Worm (Caenorhabditis elegans): ENCODE data around the gene cyn-3.
A peak's percentile ranks its signal among the peaks of the same experiment; 100 is the strongest.

Gene cyn-3

DNA sequence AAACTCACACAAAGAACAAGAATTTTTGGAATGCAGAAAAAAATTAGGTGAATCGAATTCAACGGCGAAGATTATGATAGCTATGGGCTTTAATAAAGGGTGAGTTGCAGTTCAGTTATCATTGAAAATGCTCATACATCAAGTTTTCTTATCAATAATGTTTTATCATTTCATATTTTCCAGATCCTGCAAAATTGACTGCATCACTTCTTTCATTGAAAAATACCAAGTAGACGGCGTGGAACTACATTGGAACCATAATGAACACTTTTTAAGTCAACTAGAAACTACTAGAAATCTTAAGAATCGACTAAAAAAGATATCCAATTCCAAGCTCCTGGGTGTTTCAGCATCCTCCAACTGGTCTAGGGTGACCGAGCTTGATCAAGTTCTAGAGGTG is 46.4 kb upstream of the cyn-3 start, which contains the start of gene K08F9.1:
TSS of gene K08F9.1 (minus strand) at position 101 of the 400 bp plus-strand sequence.
- TF ChIP-seq rnt-1 (tag; optimal IDR thresholded peaks at IDR 0.05) (no peak), Y116A8C.19 (tag; optimal IDR thresholded peaks at IDR 0.05; ENCODE audit: borderline replicate concordance) (no peak), ceh-88 (GFP tag; IDR thresholded peaks at IDR 0.05) (no peak), ets-5 (GFP tag; IDR thresholded peaks at IDR 0.05) (no peak), skn-1 (tag; optimal IDR thresholded peaks at IDR 0.05) (no peak), nhr-237 (tag; optimal IDR thresholded peaks at IDR 0.05) (no peak), isw-1 (GFP tag; IDR thresholded peaks at IDR 0.05) (no peak), zag-1 (tag; optimal IDR thresholded peaks at IDR 0.05) (no peak), ces-1 (GFP tag; optimal IDR thresholded peaks at IDR 0.05) (no peak), sup-37 (GFP tag; optimal IDR thresholded peaks at IDR 0.05) (no peak), unc-30 (tag; optimal IDR thresholded peaks at IDR 0.05) (no peak), mdl-1 (tag; optimal IDR thresholded peaks at IDR 0.05) (no peak), pqm-1 (tag; optimal IDR thresholded peaks at IDR 0.05) (no peak), dpl-1 (GFP tag; optimal IDR thresholded peaks at IDR 0.05) (no peak), mep-1 (tag; optimal IDR thresholded peaks at IDR 0.05) (no peak), zip-4 (GFP tag; optimal IDR thresholded peaks at IDR 0.05) (no peak), nhr-11 (tag; optimal IDR thresholded peaks at IDR 0.05) (no peak), ceh-82 (tag; optimal IDR thresholded peaks at IDR 0.05) (no peak)

DNA sequence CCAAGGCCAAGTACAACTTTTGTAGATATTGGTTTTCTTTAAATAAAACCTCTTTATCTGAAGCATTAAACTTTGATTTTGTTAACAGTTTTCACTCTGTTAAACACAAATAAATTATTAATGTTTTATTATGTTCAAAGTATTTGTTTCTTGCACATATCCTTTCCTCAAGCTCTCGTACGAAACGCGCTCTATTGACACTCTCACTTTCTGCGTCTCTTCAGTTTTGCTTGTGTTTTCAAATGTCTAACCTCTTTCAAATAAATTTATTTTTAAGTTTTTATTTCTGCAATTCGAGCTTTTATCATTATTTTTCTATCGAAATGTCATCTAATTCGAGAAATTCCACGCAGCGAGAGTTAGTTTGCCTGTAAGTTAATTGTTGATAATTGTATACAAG is 45.9 kb upstream of the cyn-3 start, which contains the start of gene K08F9.4:
TSS of gene K08F9.4 (plus strand) at position 222 of the 400 bp plus-strand sequence.
- TF ChIP-seq sox-4 (tag; optimal IDR thresholded peaks at IDR 0.05) = no peak
- no peak for TF ChIP-seq mdl-1 (tag; optimal IDR thresholded peaks at IDR 0.05)
- TF ChIP-seq nhr-11 (tag; optimal IDR thresholded peaks at IDR 0.05) = no peak
- no peak for TF ChIP-seq nhr-84 (tag; optimal IDR thresholded peaks at IDR 0.05)
- peak; percentile 100 for TF ChIP-seq blmp-1 (tag; optimal IDR thresholded peaks at IDR 0.05)
- TF ChIP-seq xbp-1 (tag; optimal IDR thresholded peaks at IDR 0.05) = peak; percentile 63
- peak; percentile 46 for TF ChIP-seq lir-3 (tag; optimal IDR thresholded peaks at IDR 0.05; ENCODE audit: poor library complexity)
- no peak for TF ChIP-seq aha-1 (tag; optimal IDR thresholded peaks at IDR 0.05)
- TF ChIP-seq dsc-1 (tag; optimal IDR thresholded peaks at IDR 0.05) = no peak
- TF ChIP-seq aly-2 (tag; optimal IDR thresholded peaks at IDR 0.05) = no peak
- no peak for TF ChIP-seq fos-1 (tag; optimal IDR thresholded peaks at IDR 0.05)
- no peak for TF ChIP-seq ceh-88 (GFP tag; IDR thresholded peaks at IDR 0.05)
- TF ChIP-seq dpl-1 (GFP tag; optimal IDR thresholded peaks at IDR 0.05) = peak; percentile 75 to 83 (median 79)
- no peak for TF ChIP-seq ces-1 (GFP tag; optimal IDR thresholded peaks at IDR 0.05)
- TF ChIP-seq fkh-10 (GFP tag; optimal IDR thresholded peaks at IDR 0.05) = no peak
- TF ChIP-seq tlp-1 (tag; optimal IDR thresholded peaks at IDR 0.05) = no peak
- TF ChIP-seq pag-3 (tag; optimal IDR thresholded peaks at IDR 0.05; ENCODE audit: borderline replicate concordance, insufficient read depth) = no peak
- TF ChIP-seq nhr-28 (tag; optimal IDR thresholded peaks at IDR 0.05) = no peak
- TF ChIP-seq efl-3 (GFP tag; optimal IDR thresholded peaks at IDR 0.05) = no peak
- no peak for TF ChIP-seq hlh-4 (tag; optimal IDR thresholded peaks at IDR 0.05)
- no peak for TF ChIP-seq sup-37 (GFP tag; optimal IDR thresholded peaks at IDR 0.05)
- peak; percentile 84 for TF ChIP-seq C16A3.4 (tag; optimal IDR thresholded peaks at IDR 0.05)
- peak; percentile 50 for TF ChIP-seq tbx-2 (tag; optimal IDR thresholded peaks at IDR 0.05)
- TF ChIP-seq snpc-4 (tag; optimal IDR thresholded peaks at IDR 0.05) = peak; percentile 72
- TF ChIP-seq unc-130 (tag; optimal IDR thresholded peaks at IDR 0.05) = peak; percentile 70
- no peak for TF ChIP-seq ama-1 (optimal IDR thresholded peaks at IDR 0.05)
- peak; percentile 84 for TF ChIP-seq lin-15B (tag; optimal IDR thresholded peaks at IDR 0.05)
- TF ChIP-seq fkh-4 (tag; optimal IDR thresholded peaks at IDR 0.05; ENCODE audit: borderline replicate concordance) = no peak
- TF ChIP-seq nhr-47 (tag; optimal IDR thresholded peaks at IDR 0.05) = peak; percentile 68
- no peak for TF ChIP-seq ztf-11 (tag; optimal IDR thresholded peaks at IDR 0.05)
- no peak for TF ChIP-seq hlh-17 (GFP tag; optimal IDR thresholded peaks at IDR 0.05; ENCODE audit: borderline replicate concordance)
- TF ChIP-seq hpl-2 (GFP tag; optimal IDR thresholded peaks at IDR 0.05) = no peak
- no peak for TF ChIP-seq lin-39 (tag; optimal IDR thresholded peaks at IDR 0.05)
- peak; percentile 89 for TF ChIP-seq nhr-85 (tag)
- TF ChIP-seq pqm-1 (tag; optimal IDR thresholded peaks at IDR 0.05) = no peak
- TF ChIP-seq rnt-1 (tag; optimal IDR thresholded peaks at IDR 0.05) = peak; percentile 73
- no peak for TF ChIP-seq sptf-1 (tag; optimal IDR thresholded peaks at IDR 0.05)
- TF ChIP-seq mab-9 (GFP tag; IDR thresholded peaks at IDR 0.05) = no peak
- TF ChIP-seq efl-1 (optimal IDR thresholded peaks at IDR 0.05) = peak; percentile 82 to 83
- TF ChIP-seq efl-1 (GFP tag; optimal IDR thresholded peaks at IDR 0.05 in 1 of 2) = peak; percentile 72 to 95
- TF ChIP-seq nhr-77 (tag; optimal IDR thresholded peaks at IDR 0.05) = no peak
- no peak for TF ChIP-seq alr-1 (tag; optimal IDR thresholded peaks at IDR 0.05; ENCODE audit: borderline replicate concordance)
